Worm (Caenorhabditis elegans): Measurements from ENCODE around the gene F55G7.5.

DNA sequence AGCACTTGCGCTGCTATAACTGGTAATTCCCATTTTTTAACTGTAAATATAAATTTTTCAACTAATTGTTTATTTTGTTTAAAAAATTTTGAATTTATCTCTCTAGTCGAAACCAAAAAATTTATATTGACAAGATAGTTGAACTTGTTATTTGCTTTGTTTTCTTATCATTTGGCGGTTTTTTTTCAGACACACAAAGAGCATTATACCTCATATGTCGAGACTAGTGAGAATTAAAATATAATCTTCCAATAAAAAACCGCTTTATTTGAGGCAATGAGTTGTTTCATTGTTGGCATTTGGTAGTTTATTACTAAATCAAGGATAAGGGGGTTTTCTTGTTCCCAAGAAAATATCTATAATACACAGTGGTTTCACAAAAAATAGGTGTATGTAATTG is 30.5 kb downstream of the F55G7.5 start:
- no peak for TF ChIP-seq dve-1 (tag; optimal IDR thresholded peaks at IDR 0.05; ENCODE audit: insufficient read depth)
- TF ChIP-seq ztf-11 (tag; optimal IDR thresholded peaks at IDR 0.05) = no peak
- TF ChIP-seq lsy-2 (tag; optimal IDR thresholded peaks at IDR 0.05) = no peak
- no peak for TF ChIP-seq zfp-2 (tag; optimal IDR thresholded peaks at IDR 0.05)
- no peak for TF ChIP-seq ceh-28 (tag; optimal IDR thresholded peaks at IDR 0.05)
- TF ChIP-seq egl-27 (tag; optimal IDR thresholded peaks at IDR 0.05) = no peak
- no peak for TF ChIP-seq lin-13 (GFP tag; optimal IDR thresholded peaks at IDR 0.05)
- TF ChIP-seq ama-1 (optimal IDR thresholded peaks at IDR 0.05) = no peak
- no peak for TF ChIP-seq ZK337.2 (GFP tag; IDR thresholded peaks at IDR 0.05)
- no peak for TF ChIP-seq nhr-25 (tag; optimal IDR thresholded peaks at IDR 0.05; ENCODE audit: borderline replicate concordance, insufficient read depth)
- no peak for TF ChIP-seq nhr-11 (tag; optimal IDR thresholded peaks at IDR 0.05)
- no peak for TF ChIP-seq tra-1 (GFP tag; IDR thresholded peaks at IDR 0.05)
- TF ChIP-seq nhr-28 (tag; optimal IDR thresholded peaks at IDR 0.05) = no peak
